Worm (Caenorhabditis elegans) whole organism, L2 larva: Measurements from ENCODE around the gene sms-3.

Experiments
- C34F6.9 ChIP-seq: fragments of 150-350 bp; optimal IDR thresholded peaks from 2 replicates; lab custom pipeline; 2014; ENCODE audit warnings: missing biosample characterization, missing genetic modification characterization
- R02D3.7 ChIP-seq: fragments of 150-350 bp; optimal IDR thresholded peaks from 2 replicates; lab custom pipeline; 2014; ENCODE audit warnings: missing biosample characterization, missing genetic modification characterization
- Y55F3AM.14 ChIP-seq: fragments of 200-800 bp; sonication (Bioruptor generic); optimal IDR thresholded peaks from 2 replicates; lab custom pipeline; 2018; ENCODE audit warnings: mild to moderate bottlenecking, missing genetic modification characterization, missing compliant biosample characterization
- aly-2 ChIP-seq: fragments of 150-350 bp; optimal IDR thresholded peaks from 2 replicates; lab custom pipeline; 2014; ENCODE audit warnings: missing biosample characterization, missing genetic modification characterization
- crh-2 ChIP-seq: sonication (generic microtip); optimal IDR thresholded peaks from 2 replicates; lab custom pipeline; 2017; ENCODE audit warnings: missing biosample characterization, missing genetic modification characterization
- egl-27 ChIP-seq: sonication (generic microtip); optimal IDR thresholded peaks from 3 replicates; lab custom pipeline; 2017; ENCODE audit warnings: missing biosample characterization, missing genetic modification reagents, missing genetic modification characterization
- fos-1 ChIP-seq: fragments of 150-350 bp; optimal IDR thresholded peaks from 2 replicates; lab custom pipeline; 2014; ENCODE audit warnings: missing biosample characterization, missing genetic modification characterization
- gmeb-1 ChIP-seq: fragments of 150-350 bp; optimal IDR thresholded peaks from 2 replicates; lab custom pipeline; 2014; ENCODE audit warnings: missing biosample characterization, missing genetic modification characterization
- lin-11 ChIP-seq: fragments of 150-350 bp; sonication (generic microtip); optimal IDR thresholded peaks from 2 replicates; lab custom pipeline; 2014; ENCODE audit warnings: missing biosample characterization, missing genetic modification characterization, inconsistent platforms, mixed read lengths
- lin-13 ChIP-seq: fragments of 150-350 bp; optimal IDR thresholded peaks from 2 replicates; lab custom pipeline; 2014; ENCODE audit warnings: missing biosample characterization, missing genetic modification reagents, missing genetic modification characterization
- lsy-2 ChIP-seq, 2 experiments: fragments of 150-350 bp in 1 of 2; sonication (generic microtip) in 1 of 2; optimal IDR thresholded peaks; 2 replicates each; lab custom pipeline; 2014 to 2017; ENCODE audit warnings: missing biosample characterization in 2 of 2, missing genetic modification characterization in 2 of 2
- mbf-1 ChIP-seq: sonication (generic microtip); optimal IDR thresholded peaks from 2 replicates; lab custom pipeline; 2017; ENCODE audit warnings: missing biosample characterization, missing genetic modification characterization
- mdl-1 ChIP-seq, 2 experiments: fragments of 150-350 bp in 1 of 2; sonication (generic microtip) in 1 of 2; optimal IDR thresholded peaks; 2 replicates each; lab custom pipeline; 2017; ENCODE audit warnings: missing biosample characterization in 2 of 2, missing genetic modification characterization in 2 of 2
- nhr-11 ChIP-seq: fragments of 150-350 bp; optimal IDR thresholded peaks from 2 replicates; lab custom pipeline; 2014; ENCODE audit warnings: missing biosample characterization, missing genetic modification characterization
- nhr-12 ChIP-seq: fragments of 150-350 bp; optimal IDR thresholded peaks from 2 replicates; lab custom pipeline; 2014; ENCODE audit warnings: missing biosample characterization, missing genetic modification characterization
- nhr-237 ChIP-seq: fragments of 150-350 bp; optimal IDR thresholded peaks from 2 replicates; lab custom pipeline; 2014; ENCODE audit warnings: missing biosample characterization, missing genetic modification characterization
- nhr-6 ChIP-seq: fragments of 150-350 bp; optimal IDR thresholded peaks from 2 replicates; lab custom pipeline; 2014; ENCODE audit warnings: missing biosample characterization, missing genetic modification characterization
- peb-1 ChIP-seq: fragments of 150-350 bp; optimal IDR thresholded peaks from 2 replicates; lab custom pipeline; 2014; ENCODE audit warnings: missing biosample characterization, missing genetic modification characterization
- sem-4 ChIP-seq: fragments of 150-350 bp; optimal IDR thresholded peaks from 2 replicates; lab custom pipeline; 2014; ENCODE audit warnings: missing biosample characterization, missing genetic modification reagents, missing genetic modification characterization
- sma-3 ChIP-seq: sonication (generic microtip); optimal IDR thresholded peaks from 2 replicates; lab custom pipeline; 2016; ENCODE audit warnings: missing genetic modification reagents, missing genetic modification characterization, missing compliant biosample characterization
- sma-9 ChIP-seq, 2 experiments: fragments of 150-350 bp in 1 of 2; sonication (generic microtip) in 1 of 2; optimal IDR thresholded peaks; 2 replicates each; lab custom pipeline; 2014 to 2016; ENCODE audit warnings: missing genetic modification characterization in 2 of 2, mild to moderate bottlenecking in 1 of 2, missing biosample characterization in 1 of 2, missing compliant biosample characterization in 1 of 2, missing genetic modification reagents in 1 of 2, moderate library complexity in 1 of 2
- snpc-4 ChIP-seq: fragments of 150-350 bp; optimal IDR thresholded peaks from 2 replicates; lab custom pipeline; 2014; ENCODE audit warnings: missing biosample characterization, missing genetic modification characterization
- unc-62 ChIP-seq: fragments of 150-350 bp; optimal IDR thresholded peaks from 2 replicates; lab custom pipeline; 2014; ENCODE audit warnings: missing biosample characterization, missing genetic modification reagents, missing genetic modification characterization
- ztf-1 ChIP-seq: fragments of 200-800 bp; sonication (Bioruptor generic); conservative IDR thresholded peaks from 2 replicates; pipeline ENCODE4 v1.3.6; 2022; ENCODE audit warnings: missing genetic modification characterization, missing compliant biosample characterization
- ztf-4 ChIP-seq: fragments of 150-350 bp; optimal IDR thresholded peaks from 2 replicates; lab custom pipeline; 2014; ENCODE audit warnings: missing biosample characterization, missing genetic modification characterization

Gene sms-3

DNA sequence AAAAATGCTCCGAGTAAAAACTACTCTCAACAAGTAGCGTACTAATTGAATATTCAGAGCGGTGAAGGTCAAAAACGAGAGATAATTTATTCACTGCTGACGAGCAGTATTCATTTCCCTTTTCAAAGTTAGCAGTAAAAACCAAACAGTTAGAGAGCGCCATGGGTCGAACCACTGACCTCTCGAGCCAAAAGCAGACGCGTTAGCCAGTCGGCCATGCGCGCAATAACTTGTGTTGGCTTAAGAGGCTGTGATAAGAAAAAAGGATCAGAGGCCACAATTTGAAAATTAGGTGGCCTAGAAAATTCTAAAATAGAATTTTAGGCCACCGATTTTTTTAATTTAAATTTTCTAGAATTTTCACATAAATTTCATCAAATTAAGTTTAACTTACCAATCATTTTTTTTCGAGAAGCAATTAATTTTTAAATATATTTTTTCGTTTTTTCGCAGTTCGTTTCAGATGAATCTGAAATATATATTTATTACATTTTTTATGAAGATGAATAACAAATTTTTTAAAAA, at the start of gene sms-3:
sms-3 (minus strand) TSS at position 475 of the 525 bp plus-strand sequence.
- TF ChIP-seq ztf-1 (GFP tag; lab: Robert Waterston, UW) (no peak), lsy-2 (tag; optimal IDR thresholded peaks at IDR 0.05; lab: Kevin White, UChicago) (peak in 1 of 2 experiments; percentile 3)

DNA sequence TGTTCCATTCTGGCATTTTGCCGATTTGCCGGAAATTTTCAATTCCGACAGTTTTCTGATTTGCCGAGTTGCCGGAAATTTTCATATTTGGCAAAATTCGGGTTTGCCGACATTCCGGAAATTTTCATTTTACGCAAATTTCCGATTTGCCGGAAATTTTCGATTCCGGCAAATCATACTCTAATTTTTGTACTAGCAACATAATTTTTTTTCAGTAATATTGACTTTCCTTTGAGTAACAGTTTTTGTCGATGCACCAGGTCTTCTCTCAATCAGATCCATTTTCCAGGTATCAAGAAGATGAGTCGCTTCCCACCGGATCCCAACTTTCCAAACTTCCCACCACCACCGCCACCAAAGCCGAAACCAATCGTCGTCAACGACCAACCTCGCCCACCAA, 40.2 kb upstream of the sms-3 start, which contains the start of gene Y22D7AL.3:
Y22D7AL.3 (plus strand) TSS at position 301 of the 400 bp plus-strand sequence.
- TF ChIP-seq aly-2 (tag; lab: Kevin White, UChicago) = no peak

DNA sequence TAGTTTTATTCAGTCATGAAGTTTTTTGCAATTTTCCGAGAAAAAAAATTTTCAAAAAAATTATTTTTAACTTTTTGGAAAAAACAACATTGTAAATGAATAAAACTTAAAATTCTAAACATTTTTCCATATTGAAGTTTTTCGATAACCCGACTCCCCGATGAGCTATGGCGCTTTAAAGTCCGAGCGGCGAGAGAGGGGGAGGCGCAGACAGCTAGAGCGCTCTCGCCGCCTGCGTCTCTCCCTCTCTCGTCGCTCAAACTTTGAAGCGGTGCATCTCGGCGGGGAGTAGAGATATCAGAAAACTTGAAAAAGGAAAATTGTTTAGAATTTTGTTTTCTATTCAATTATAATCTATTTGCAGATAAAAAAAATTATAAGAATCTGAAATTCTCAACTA, 37.4 kb upstream of the sms-3 start:
- TF ChIP-seq egl-27 (tag; lab: Kevin White, UChicago) (no peak), mdl-1 (tag; optimal IDR thresholded peaks at IDR 0.05; lab: Kevin White, UChicago) (no peak), sma-9 (GFP tag; optimal IDR thresholded peaks at IDR 0.05; lab: Kevin White, UChicago) (no peak), sma-9 (tag; optimal IDR thresholded peaks at IDR 0.05; lab: Kevin White, UChicago) (no peak), snpc-4 (tag; lab: Kevin White, UChicago) (no peak), lin-11 (tag; lab: Kevin White, UChicago) (no peak), unc-62 (no peak), nhr-6 (tag; lab: Kevin White, UChicago) (no peak), gmeb-1 (tag; lab: Kevin White, UChicago) (no peak), lin-13 (GFP tag; lab: Kevin White, UChicago) (no peak)

DNA sequence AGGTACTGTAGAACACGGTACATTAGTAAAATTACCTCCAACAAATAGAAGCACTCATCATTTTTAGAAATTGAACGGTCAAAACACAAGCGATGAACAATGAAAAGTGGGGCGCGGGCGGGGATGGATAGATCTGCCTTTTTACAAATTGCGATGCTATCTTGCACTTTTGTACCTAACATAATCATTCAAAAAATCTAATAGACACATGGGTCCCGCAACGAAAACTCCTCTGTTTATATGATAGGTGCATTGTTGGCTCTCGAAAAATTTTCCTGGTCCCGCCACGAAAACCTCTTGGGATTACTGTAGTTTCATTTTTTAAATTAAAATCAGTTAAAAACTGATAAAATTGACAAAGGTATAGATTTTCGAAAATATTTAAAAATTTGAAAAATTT, 33.3 kb upstream of the sms-3 start, which contains the start of gene Y22D7AL.11:
Y22D7AL.11 (minus strand) TSS at position 101 of the 400 bp plus-strand sequence.
- TF ChIP-seq nhr-12 (tag; lab: Kevin White, UChicago) (no peak), sma-3 (no peak), nhr-237 (no peak), sem-4 (tag; lab: Kevin White, UChicago) (no peak), fos-1 (tag; lab: Kevin White, UChicago) (no peak)

DNA sequence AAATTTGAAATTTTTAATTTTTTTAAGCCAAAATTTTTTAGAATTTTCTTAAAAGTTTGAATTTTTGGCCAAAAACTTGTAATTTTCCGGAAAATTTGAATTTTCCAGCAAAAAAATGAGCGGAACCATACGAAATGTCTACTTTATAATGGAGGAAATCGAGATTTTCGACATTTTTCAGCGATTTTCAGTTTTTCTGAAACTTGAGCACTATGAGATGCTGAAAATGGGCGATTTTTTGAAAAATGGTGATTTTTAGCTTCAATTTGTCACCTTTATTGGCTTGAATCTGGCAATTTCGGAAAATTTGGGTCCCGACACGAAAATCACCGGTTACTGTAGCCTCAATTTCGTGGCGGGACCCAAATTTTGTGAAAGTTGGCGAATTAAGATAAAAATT, 25.6 kb upstream of the sms-3 start, which contains the start of gene Y22D7AL.4:
Y22D7AL.4 (plus strand) TSS at position 109 of the 400 bp plus-strand sequence.
- TF ChIP-seq lin-11 (tag; lab: Kevin White, UChicago) = no peak

DNA sequence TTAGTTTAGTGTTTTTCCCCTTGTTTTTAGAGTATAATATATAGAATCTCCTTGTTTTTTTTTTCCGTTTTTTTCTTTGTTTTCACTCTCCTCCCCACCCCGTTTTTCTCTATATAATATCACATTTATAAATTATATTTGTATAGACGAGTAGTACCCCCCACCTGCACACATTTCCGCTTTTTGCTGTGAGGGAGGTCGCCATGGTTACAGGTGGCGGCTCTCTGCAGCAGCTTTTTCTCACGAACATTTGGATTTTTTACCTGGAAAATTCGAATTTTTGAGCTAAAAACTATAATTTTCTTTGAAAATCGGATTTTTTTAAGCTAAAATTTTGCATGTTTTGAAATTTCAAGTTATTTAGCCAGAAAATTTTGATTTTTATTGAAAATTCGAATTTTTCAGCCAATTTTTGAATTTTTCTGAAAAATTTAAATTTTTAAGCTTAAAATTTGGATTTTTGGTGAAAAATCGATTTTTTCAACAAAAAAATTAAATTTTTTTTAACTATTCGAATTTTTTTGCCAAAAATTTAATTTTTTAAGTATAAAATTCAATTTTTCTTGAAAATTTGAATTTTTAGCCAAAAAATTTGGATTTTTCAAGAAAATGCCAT, 24.8 kb upstream of the sms-3 start:
- TF ChIP-seq ztf-4 (tag; lab: Kevin White, UChicago) (peak; percentile 38), sma-3 (no peak)
- TF ChIP-seq, all 48 proteins: peak for 1

DNA sequence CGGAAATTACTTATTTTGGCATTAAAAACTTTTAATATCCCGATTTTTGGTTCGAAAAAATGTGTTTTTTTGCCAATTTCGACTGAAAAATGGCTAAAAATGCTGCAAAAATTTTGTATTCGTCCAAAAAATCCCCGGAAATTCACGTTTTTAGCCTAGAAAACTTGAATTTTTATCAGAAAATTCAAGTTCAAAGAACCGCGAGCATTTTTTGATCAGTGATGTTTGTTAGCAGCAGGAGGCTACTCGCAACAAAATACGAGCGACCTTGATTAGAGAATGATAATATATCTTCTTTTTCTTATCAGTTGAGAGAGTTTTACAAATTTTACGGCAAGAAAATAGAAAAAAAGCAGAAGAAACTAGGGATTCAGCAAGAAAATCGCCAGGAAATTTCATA, 21.4 kb upstream of the sms-3 start:
- TF ChIP-seq Y55F3AM.14 (GFP tag; lab: Kevin White, UChicago) (no peak), crh-2 (tag; lab: Kevin White, UChicago) (peak; percentile 2), snpc-4 (tag; lab: Kevin White, UChicago) (no peak), egl-27 (tag; lab: Kevin White, UChicago) (no peak), sma-9 (GFP tag; optimal IDR thresholded peaks at IDR 0.05; lab: Kevin White, UChicago) (peak; percentile 62), sma-9 (tag; optimal IDR thresholded peaks at IDR 0.05; lab: Kevin White, UChicago) (no peak), lsy-2 (tag; optimal IDR thresholded peaks at IDR 0.05; lab: Kevin White, UChicago) (no peak), fos-1 (tag; lab: Kevin White, UChicago) (peak; percentile 45), nhr-6 (tag; lab: Kevin White, UChicago) (no peak), C34F6.9 (tag; lab: Kevin White, UChicago) (no peak), R02D3.7 (tag; lab: Kevin White, UChicago) (no peak), mbf-1 (tag; lab: Kevin White, UChicago) (no peak), peb-1 (no peak), lin-13 (GFP tag; lab: Kevin White, UChicago) (peak; percentile 14), nhr-11 (tag; lab: Kevin White, UChicago) (no peak)
